Fruit fly (Drosophila melanogaster): Measurements from ENCODE around the gene CG15219.

CG15219 gene

DNA sequence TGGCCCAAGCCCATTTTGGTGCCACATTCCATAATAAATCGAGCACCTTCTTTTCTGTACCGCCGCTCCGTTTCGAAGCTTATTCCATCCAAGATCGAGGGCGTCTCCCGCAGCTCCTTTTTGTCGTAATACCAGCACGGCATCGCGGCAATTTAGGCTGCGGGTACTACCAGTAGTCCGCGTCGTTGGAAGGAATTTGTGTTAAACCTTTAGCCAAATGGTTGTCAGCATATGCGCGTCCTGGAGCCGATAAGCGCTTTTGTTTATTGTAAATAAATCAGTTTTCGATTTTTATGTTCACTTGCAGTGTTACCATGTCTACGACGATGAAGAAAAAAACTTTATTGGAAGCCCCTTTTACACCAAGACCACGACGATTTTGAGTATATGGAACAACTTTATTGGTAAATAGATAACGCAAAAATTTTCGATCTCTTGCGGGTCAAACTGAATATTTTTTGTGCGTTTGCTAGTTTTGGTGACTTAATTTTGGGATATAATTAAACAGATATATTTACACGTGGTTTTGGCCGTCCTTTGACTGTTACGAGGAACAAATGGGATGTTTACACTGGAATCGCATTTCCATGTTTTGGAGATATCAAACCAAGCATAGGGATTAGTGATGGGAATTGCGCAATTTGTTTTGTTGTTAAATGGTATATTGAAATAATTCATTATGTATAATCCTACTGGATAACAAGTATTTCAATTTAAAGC is 24.4 kb upstream of the CG15219 start, which contains the start of gene CycK (continued):
- TF ChIP-seq wek (GFP tag; optimal IDR thresholded peaks at IDR 0.05) (peak; percentile 51), tio (GFP tag; optimal IDR thresholded peaks at IDR 0.05) (no peak), Adf1 (GFP tag; IDR thresholded peaks at IDR 0.05) (no peak), mam (GFP tag; optimal IDR thresholded peaks at IDR 0.05) (peak; percentile 47), CG12155 (GFP tag; optimal IDR thresholded peaks at IDR 0.05) (no peak), jing (GFP tag; optimal IDR thresholded peaks at IDR 0.05) (no peak), CG32767 (GFP tag; IDR thresholded peaks at IDR 0.05) (no peak), dmrt11E (tag; optimal IDR thresholded peaks at IDR 0.05) (peak; percentile 21), trem (tag; optimal IDR thresholded peaks at IDR 0.05) (peak; percentile 16), Antp (GFP tag; optimal IDR thresholded peaks at IDR 0.05) (peak; percentile 18)

DNA sequence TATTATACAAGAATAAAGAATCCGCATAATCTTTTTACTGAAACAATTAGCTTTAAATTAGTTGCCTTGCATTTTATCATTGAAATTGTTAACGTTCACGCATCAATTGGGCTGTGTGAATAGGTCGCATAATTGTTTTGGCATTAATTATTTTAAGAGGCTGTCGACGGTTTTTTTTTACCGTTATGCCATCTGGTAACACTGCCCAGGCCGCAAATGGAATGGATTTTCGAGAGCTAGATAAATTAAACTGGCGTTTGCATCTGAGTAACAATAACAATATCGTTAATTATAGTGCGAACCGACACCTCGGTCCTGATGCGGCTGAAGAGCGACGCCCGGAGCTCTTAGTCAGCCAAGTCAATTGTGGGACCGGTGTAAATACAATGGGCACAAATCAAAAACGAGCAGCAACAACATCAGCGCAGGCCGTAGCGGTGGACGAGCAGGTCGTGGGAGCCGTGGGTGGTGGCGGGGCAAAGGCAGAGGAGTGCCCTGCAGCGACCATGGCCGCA is 16.4 kb upstream of the CG15219 start:
- TF ChIP-seq CG16863 (GFP tag; optimal IDR thresholded peaks at IDR 0.05) (no peak), Ets65A (GFP tag) (no peak), vfl (GFP tag; optimal IDR thresholded peaks at IDR 0.05) (no peak), mam (GFP tag; optimal IDR thresholded peaks at IDR 0.05) (peak; percentile 9), TFAM (GFP tag; optimal IDR thresholded peaks at IDR 0.05) (no peak), CG11398 (GFP tag; optimal IDR thresholded peaks at IDR 0.05) (no peak), Kr (GFP tag; optimal IDR thresholded peaks at IDR 0.05) (no peak), tgo (GFP tag; IDR thresholded peaks at IDR 0.05) (no peak), tin (GFP tag; optimal IDR thresholded peaks at IDR 0.05) (no peak), slbo (GFP tag; IDR thresholded peaks at IDR 0.05) (no peak), CG1647 (GFP tag; optimal IDR thresholded peaks at IDR 0.05) (no peak), H2.0 (GFP tag; IDR thresholded peaks at IDR 0.05) (no peak), Sry-β (GFP tag; optimal IDR thresholded peaks at IDR 0.05) (no peak), CG13894 (tag; optimal IDR thresholded peaks at IDR 0.05) (peak; percentile 16), CG7271 (tag; optimal IDR thresholded peaks at IDR 0.05) (no peak), maf-S (GFP tag; optimal IDR thresholded peaks at IDR 0.05) (peak; percentile 19), CG10431 (GFP tag; optimal IDR thresholded peaks at IDR 0.05) (no peak), CG6272 (GFP tag; IDR thresholded peaks at IDR 0.05) (no peak), CG34224 (GFP tag; IDR thresholded peaks at IDR 0.05; ENCODE audit: partially characterized antibody) (peak; percentile 13; the same call in 1 of the 3 replicates), CG7745 (tag; optimal IDR thresholded peaks at IDR 0.05) (no peak), salm (tag; optimal IDR thresholded peaks at IDR 0.05) (no peak), NC2β (GFP tag; optimal IDR thresholded peaks at IDR 0.05) (no peak), CG9817 (tag; optimal IDR thresholded peaks at IDR 0.05) (peak; percentile 35), CG6854 (GFP tag; optimal IDR thresholded peaks at IDR 0.05) (no peak), Chrac-16 (GFP tag; optimal IDR thresholded peaks at IDR 0.05) (no peak), gcm2 (GFP tag; optimal IDR thresholded peaks at IDR 0.05) (no peak), CG1233 (GFP tag; optimal IDR thresholded peaks at IDR 0.05) (no peak), shn (GFP tag; optimal IDR thresholded peaks at IDR 0.05) (no peak), al (GFP tag; IDR thresholded peaks at IDR 0.05) (no peak), CG3163 (GFP tag; optimal IDR thresholded peaks at IDR 0.05) (no peak), ham (GFP tag; IDR thresholded peaks at IDR 0.05) (no peak), fd64A (GFP tag; optimal IDR thresholded peaks at IDR 0.05) (no peak), CG11247 (GFP tag; IDR thresholded peaks at IDR 0.05) (no peak), oc (tag; optimal IDR thresholded peaks at IDR 0.05) (no peak), dm (GFP tag; optimal IDR thresholded peaks at IDR 0.05) (no peak), pho (GFP tag; optimal IDR thresholded peaks at IDR 0.05) (no peak), hth (optimal IDR thresholded peaks at IDR 0.05) (no peak), Bteb2 (GFP tag; optimal IDR thresholded peaks at IDR 0.05) (no peak), CG18262 (tag; optimal IDR thresholded peaks at IDR 0.05) (no peak), gsb-n (tag; optimal IDR thresholded peaks at IDR 0.05) (no peak), CG10654 (GFP tag; optimal IDR thresholded peaks at IDR 0.05) (no peak)
